Worm (Caenorhabditis elegans): Measurements from ENCODE around the gene R04B5.5.

Gene R04B5.5

DNA sequence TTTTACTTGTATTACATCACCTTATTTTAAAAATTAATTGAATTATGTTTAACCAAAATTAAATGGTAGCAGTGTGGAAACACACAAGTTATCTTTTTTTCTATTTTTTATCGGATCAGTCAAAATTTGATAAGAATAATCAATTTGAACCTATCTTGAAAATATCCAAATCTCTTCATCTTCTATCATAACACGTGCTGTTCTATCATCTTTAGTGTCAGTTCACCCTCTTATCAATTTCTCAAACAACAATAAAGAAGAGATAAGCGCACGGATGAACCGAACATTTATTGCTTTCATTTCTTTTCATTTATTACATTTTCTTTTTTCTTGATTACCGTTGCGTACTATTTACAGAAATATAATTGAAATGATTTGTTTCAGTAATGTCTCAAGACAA lies at the start of gene R04B5.5:
TSS of gene R04B5.5 (plus strand) at position 378 of the 400 bp plus-strand sequence.
- no peak for TF ChIP-seq unc-62 (GFP tag; optimal IDR thresholded peaks at IDR 0.05)

DNA sequence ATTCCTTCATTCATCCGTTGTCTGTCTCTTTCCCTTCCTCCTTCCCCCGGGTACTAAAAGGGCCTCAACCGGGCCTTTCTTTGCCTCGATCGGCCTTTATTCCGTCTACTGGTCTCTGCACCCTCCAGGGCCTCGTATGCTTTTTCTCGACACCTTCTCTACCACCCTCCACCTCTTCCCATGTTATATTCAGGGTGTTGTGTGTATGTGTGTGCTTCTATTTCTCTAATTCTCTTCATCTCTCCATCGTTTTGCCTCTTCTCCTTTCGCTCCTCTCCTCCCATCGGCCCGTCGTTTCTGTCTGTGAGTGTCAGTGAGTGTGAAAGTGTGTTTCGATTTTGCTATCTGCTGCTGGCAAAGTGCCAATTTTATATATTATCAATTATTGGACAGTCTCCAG lies 47.4 kb upstream of the R04B5.5 start:
- TF ChIP-seq unc-62 (GFP tag; optimal IDR thresholded peaks at IDR 0.05): no peak

DNA sequence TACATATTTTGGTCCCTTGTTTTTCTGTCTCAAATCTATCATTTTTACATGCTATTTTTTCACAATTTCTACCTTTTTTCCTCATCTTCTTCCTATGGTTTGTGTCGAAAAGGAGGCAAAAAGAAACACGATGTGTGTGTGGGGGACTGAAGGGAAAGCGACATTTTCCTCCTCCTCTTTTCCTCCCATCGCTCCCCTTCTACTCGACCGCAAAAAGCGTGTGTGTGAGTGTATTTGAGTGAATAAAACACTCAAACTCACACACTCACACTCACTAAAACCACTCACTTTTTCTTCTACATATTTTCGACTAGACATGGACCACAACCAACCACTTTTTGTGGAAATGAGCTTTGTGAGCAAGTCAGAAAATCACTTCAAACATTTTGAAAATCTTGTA lies 45.8 kb upstream of the R04B5.5 start:
- no peak for TF ChIP-seq unc-62 (GFP tag; optimal IDR thresholded peaks at IDR 0.05)

DNA sequence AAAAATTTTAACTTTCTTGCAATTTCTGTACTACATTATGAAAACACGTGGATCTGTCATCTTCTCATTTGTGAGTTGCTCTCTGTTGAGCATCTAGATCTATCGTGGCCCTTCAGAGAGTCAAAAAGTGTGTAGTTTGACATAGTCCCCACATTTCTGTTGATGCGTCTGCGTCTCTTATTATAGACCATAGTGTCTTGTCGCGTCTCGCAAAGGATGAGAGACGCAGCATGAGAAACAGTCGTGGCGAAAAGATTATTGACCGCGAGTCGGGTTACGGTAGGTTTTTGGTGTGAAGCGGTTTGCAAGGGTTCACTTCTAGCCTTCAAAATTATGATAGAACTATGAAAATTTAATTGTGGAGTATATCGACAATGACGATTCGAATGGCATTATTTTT lies 45.0 kb upstream of the R04B5.5 start:
- no peak for TF ChIP-seq unc-62 (GFP tag; optimal IDR thresholded peaks at IDR 0.05)

DNA sequence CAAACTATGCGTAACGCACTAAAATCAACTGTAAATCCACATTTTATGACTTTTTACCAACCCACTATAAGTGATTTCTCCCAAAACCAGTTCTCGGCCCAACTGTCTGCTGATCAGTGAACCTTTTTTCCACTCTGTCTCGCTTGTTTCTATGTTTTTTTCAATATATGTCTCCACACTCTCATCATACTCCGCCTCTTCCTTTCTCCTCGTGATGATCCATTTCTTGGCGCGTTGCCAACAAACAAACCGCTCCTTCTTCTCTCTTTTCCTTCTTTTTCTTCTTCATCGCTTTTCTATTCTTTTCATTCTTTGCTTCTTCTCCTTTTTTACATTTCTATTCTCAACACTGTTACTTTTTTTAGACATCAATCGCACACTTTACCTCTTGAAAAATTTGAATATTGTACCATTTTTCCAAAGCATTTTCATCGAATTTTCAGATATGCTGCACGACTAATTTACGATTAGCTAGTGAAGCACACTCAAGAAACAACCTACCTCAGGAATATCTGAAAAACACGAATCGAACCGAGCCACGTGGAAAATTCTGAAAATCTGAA lies 44.0 kb upstream of the R04B5.5 start, which contains the start of gene T06E8.8:
TSS of gene T06E8.8 (plus strand) at position 513 of the 563 bp plus-strand sequence.
- no peak for TF ChIP-seq unc-62 (GFP tag; optimal IDR thresholded peaks at IDR 0.05)

DNA sequence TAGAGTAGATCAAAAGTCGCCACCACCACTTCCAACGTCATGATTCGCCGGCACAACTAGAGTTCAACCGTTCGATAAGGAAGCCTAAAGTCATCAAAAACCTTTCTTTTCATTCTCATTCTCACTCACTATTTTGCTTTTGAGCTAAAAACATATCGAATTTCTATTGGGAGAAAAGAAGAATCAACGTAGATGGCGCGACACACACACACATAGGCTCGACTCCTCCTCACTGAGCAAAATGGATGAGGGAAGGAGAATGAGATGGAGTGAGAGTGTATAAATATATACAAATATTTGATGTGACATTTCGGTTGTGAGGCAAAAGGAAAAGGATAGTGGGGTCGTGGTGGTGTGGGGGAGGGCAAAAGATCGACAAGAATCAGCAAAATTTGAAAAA lies 42.5 kb upstream of the R04B5.5 start:
- TF ChIP-seq unc-62 (GFP tag; optimal IDR thresholded peaks at IDR 0.05): no peak

DNA sequence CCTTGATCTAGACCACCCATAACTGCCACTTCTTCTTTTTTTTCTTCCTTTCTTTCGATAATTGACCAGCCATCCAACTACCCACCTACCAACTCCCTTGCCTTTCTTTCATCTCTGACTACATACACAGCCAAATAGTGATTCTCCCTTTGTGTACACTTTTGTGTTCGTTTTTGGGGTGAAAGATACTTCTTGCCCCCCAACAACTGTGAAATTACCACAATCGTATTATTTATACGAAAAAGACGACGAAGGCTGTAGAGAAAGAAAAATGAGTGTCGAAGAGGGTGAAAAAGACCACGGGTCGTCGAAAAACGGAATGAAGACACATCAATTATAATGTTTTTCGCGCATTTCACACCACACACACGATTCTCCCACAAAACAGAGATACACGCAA lies 40.8 kb upstream of the R04B5.5 start:
- TF ChIP-seq unc-62 (GFP tag; optimal IDR thresholded peaks at IDR 0.05): no peak

DNA sequence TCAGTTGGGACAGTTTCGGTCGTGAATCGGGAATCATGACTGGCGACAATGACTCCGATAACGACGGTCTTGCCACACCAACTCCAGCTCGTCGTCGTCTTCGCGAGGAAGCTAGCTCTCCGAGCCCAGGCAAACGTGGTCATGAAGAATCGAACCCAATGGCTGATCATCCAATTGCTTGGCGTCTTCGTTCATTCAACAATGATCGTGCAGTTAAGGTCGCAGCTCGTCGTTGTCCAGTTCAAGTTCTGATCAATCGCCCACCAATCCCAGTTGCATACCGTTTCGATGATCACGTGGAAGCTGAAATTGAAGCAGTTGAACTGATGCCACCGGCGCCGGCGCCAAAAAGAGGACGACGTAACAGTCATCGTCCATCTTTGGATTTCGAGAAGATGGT lies 40.1 kb upstream of the R04B5.5 start:
- no peak for TF ChIP-seq unc-62 (GFP tag; optimal IDR thresholded peaks at IDR 0.05)

DNA sequence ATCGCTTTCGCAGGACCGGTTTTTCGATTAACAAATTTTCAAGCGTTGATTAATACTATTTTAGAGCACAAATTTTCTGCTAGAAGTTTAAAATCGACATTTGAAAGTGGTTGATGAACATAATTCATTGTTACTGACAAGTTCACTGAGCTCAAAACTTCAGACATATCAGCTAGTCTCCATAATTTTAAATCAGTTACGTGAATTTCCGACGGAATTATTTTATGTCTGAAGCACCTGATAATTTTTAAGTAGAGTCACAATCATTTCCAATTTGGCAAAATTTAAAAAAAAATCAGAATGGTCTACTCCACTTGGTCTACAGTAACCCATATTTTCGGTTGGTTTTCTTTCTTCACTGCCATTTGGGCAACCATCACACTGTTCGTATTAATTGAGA lies 35.4 kb upstream of the R04B5.5 start, which contains the start of gene str-118:
TSS of gene str-118 (plus strand) at position 301 of the 400 bp plus-strand sequence.
- no peak for TF ChIP-seq unc-62 (GFP tag; optimal IDR thresholded peaks at IDR 0.05)

DNA sequence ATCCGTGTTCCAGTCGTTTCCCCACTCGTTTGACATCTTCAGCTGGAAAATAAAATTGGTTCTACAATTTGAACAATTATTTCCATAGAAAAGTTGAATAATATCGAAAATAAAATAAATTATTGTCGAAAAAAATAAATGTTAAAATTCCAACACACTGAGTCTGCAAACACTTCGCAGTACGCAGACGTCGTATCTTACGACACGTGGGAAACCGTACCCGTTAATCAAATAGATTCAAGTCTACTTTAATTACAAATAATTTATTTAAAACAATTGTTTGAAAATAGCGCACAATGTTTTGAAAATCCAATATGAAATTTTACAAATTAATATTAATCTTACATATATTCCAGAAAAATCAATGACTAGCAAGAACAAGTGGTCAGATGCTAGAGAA lies 32.4 kb upstream of the R04B5.5 start, which contains the start of gene yif-1:
TSS of gene yif-1 (minus strand) at position 42 of the 400 bp plus-strand sequence.
- no peak for TF ChIP-seq unc-62 (GFP tag; optimal IDR thresholded peaks at IDR 0.05)

DNA sequence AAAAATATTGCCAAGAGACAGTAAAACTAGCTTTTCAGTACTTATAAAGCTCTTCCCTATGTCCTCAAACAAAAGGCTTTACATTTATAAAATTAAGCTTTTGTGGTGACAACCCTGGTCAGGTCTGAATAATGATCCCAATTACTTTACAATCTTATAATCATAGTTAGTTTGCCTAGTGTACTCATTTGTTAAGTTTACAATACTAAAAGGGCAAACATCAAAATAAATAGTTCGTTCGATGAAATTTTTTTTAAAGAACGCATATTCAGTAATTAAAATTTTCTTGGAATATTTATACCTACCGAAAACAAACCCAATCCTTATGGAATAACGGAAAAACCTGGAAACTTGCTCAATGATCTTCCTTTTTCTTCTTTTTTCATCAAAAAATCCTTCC lies 28.5 kb upstream of the R04B5.5 start:
- no peak for TF ChIP-seq unc-62 (GFP tag; optimal IDR thresholded peaks at IDR 0.05)

DNA sequence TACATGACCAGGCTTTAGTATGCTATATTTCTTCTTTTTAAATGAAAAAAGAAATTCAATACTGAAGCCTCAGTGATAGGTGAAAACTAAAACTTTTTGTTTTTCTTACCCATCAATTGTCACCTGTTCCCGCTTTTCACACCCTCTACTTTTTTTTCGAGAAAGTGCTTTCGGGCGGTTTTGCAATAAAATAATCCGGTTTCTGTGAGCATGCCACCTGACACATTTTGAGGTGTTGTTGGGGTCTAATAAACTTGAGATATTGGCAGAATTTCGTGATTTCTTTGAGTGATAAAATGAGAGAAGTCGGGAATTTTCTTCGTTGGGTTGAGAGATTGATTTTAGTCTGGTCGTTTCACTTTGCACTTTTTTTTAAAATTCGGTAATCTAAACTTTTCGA lies 27.2 kb upstream of the R04B5.5 start:
- no peak for TF ChIP-seq unc-62 (GFP tag; optimal IDR thresholded peaks at IDR 0.05)

DNA sequence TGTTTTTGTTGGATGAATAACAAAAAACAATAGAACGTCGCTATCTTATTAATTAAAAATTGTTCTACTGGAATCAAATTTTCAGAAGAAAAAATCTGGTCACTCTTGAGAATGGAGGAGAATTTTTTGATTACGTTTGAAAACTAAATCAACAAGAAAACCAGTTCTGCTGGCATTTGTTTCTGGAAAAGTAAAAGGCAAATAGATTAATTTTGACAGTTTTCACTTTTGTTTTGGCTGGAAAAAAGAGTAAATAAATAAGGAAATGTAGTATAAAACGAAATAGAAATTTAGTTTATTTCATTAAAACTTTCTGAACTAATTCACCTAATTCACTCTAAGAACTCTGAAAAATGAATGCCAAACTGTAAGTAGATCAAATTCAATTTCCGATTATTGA lies 23.1 kb upstream of the R04B5.5 start, which contains the start of gene fipr-13:
TSS of gene fipr-13 (plus strand) at position 301 of the 400 bp plus-strand sequence.
- TF ChIP-seq unc-62 (GFP tag; optimal IDR thresholded peaks at IDR 0.05): no peak

DNA sequence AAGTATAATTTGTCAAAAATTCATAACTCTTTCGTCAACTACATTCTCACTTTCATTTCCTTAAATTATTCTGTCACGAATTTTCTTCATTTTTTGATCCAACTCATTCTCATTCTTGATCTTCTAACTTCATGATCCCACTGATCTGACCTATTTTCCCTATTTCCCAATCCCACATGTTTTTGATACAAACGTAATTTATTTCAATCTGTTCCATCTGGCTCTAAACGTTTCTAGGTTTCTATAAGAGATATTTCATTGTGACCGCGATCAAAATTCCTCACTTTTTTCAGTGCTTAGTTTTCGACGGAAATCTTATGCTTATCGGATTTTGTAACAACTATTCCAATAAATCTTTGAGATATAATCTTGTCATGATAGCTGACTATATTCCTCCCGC lies 21.6 kb upstream of the R04B5.5 start:
- no peak for TF ChIP-seq unc-62 (GFP tag; optimal IDR thresholded peaks at IDR 0.05)

DNA sequence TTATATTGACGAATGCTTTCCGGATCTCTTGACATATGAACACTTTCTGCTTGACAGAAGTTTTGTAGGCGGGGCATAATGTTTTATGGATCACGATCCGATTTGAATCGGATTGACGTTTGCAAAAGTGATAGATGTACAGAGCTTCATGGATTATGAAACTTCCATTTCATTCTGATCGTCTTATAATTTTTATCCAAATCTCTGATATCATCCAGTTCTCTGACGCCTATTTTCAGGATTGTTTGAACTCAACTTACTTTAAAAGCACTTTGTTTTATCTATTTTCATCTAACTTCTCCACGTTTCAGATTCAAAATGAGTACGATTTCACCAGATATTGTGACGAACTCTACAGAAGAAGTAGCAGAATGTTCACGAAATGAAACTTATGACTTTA lies 20.5 kb upstream of the R04B5.5 start, which contains the start of gene npr-39:
TSS of gene npr-39 (plus strand) at position 301 of the 400 bp plus-strand sequence.
- TF ChIP-seq unc-62 (GFP tag; optimal IDR thresholded peaks at IDR 0.05): no peak

DNA sequence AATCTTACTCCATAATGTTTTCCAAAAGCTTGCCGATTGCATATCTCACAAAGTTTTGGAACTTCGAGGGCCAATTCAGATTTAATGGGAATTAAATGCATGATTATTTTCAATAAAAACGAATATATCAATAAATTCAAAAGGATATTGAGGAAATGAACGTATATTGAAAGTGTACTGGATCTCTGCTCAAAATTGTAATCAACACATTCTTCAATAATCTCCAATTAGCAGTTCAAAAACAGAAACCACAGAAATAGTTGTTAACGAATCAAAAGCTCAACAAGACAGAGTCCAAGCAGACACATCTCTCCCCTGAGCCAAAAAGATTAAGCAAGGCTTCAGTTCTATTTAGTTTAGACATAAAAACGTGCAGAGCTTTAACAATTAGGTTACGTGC lies 16.7 kb upstream of the R04B5.5 start, which contains the start of gene nhr-192:
TSS of gene nhr-192 (minus strand) at position 101 of the 400 bp plus-strand sequence.
- no peak for TF ChIP-seq unc-62 (GFP tag; optimal IDR thresholded peaks at IDR 0.05)

DNA sequence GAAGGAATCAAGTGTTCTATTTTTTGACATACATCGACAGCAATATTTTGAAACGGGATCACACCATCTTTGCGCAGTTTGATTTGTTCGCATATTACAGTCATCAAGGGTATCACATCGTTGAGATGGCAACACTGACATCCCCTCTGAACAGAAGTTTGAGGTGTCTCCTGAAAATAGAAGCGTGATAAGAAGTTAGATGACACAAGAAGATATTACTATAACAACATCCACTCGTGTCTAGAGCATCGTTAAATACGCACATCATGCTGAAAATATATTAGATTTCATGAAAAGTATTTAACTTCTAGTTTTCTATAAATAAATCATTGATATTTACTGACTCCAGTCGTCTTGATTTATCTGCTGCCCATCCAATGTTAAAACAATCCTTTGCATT lies 14.6 kb upstream of the R04B5.5 start:
- no peak for TF ChIP-seq unc-62 (GFP tag; optimal IDR thresholded peaks at IDR 0.05)

DNA sequence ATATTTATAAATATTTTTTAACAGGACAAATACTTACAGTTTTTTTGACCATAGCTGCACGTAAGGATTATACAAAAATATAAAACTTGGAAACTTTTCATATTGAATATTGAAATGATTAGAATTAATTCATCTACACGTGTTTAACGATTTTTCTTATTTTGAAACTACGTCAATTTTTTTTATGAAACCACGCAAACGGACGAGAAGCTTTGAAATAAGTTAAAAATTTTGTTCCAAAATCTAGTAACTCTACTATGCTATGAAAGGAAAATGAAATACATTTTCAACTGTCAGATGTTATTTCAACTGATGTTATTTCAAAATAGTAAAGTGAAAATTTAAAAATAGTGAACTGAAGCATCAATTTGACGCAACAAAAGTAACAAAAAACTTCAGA lies 13.5 kb upstream of the R04B5.5 start, which contains the start of gene F57A8.6:
TSS of gene F57A8.6 (minus strand) at position 101 of the 400 bp plus-strand sequence.
- TF ChIP-seq unc-62 (GFP tag; optimal IDR thresholded peaks at IDR 0.05): no peak

Data from whole organism, dauer.